Fruit fly (Drosophila melanogaster) whole organism, pupa: ENCODE data around the gene Phf7.
"Not testable (repeated sequence)": the region's sequence is repeated elsewhere in the genome, so short reads cannot be mapped to it uniquely, and the experiment has no call there.

Experiments used
- CG10348 ChIP-seq: fragments of 200-800 bp; sonication (Bioruptor generic); IDR thresholded peaks from 2 replicates; pipeline ENCODE4 v1.3.6; 2022; ENCODE audit warnings: missing biosample characterization, missing genetic modification characterization
- CG12605 ChIP-seq: fragments of 200-800 bp; sonication (Bioruptor generic); IDR thresholded peaks from 2 replicates; pipeline ENCODE4 v1.3.6; 2022; ENCODE audit warnings: missing biosample characterization, missing genetic modification characterization
- CG13204 ChIP-seq: fragments of 200-800 bp; sonication (Bioruptor generic); optimal IDR thresholded peaks from 2 replicates; lab custom pipeline; 2018; ENCODE audit warnings: missing biosample characterization, mild to moderate bottlenecking, missing genetic modification characterization, moderate library complexity
- CG14655 ChIP-seq: fragments of 200-800 bp; sonication (Bioruptor generic); optimal IDR thresholded peaks from 3 replicates; lab custom pipeline; 2017; ENCODE audit warnings: mild to moderate bottlenecking, missing biosample characterization, missing genetic modification reagents, missing genetic modification characterization
- CG15710 ChIP-seq: fragments of 200-800 bp; sonication (Bioruptor generic); optimal IDR thresholded peaks from 2 replicates; lab custom pipeline; 2018; ENCODE audit warnings: missing biosample characterization, mild to moderate bottlenecking, missing genetic modification characterization, moderate library complexity
- CG17806 ChIP-seq: fragments of 200-800 bp; sonication (Bioruptor generic); optimal IDR thresholded peaks from 2 replicates; lab custom pipeline; 2018; ENCODE audit warnings: missing biosample characterization, mild to moderate bottlenecking, missing genetic modification characterization, moderate library complexity
- CG32121 ChIP-seq: fragments of 200-800 bp; sonication (Bioruptor generic); IDR thresholded peaks from 2 replicates; pipeline ENCODE4 v1.3.6; 2022; ENCODE audit warnings: missing biosample characterization, missing genetic modification characterization
- CG34367 ChIP-seq: fragments of 200-800 bp; sonication (Bioruptor generic); optimal IDR thresholded peaks from 2 replicates; lab custom pipeline; 2018; ENCODE audit warnings: missing biosample characterization, mild to moderate bottlenecking, missing genetic modification characterization
- CG4496 ChIP-seq: fragments of 200-800 bp; sonication (Bioruptor generic); IDR thresholded peaks from 3 replicates; pipeline ENCODE4 v1.3.6; 2022; ENCODE audit warnings: missing biosample characterization, missing genetic modification characterization
- CG8159 ChIP-seq: fragments of 200-800 bp; sonication (Bioruptor generic); optimal IDR thresholded peaks from 3 replicates; lab custom pipeline; 2018; ENCODE audit warnings: missing biosample characterization, mild to moderate bottlenecking, missing genetic modification characterization, moderate library complexity
- CG8301 ChIP-seq: fragments of 200-800 bp; sonication (Bioruptor generic); optimal IDR thresholded peaks from 2 replicates; lab custom pipeline; 2018; ENCODE audit warnings: missing biosample characterization, mild to moderate bottlenecking, missing genetic modification characterization
- CG9948 ChIP-seq: fragments of 200-800 bp; sonication (Bioruptor generic); optimal IDR thresholded peaks from 2 replicates; lab custom pipeline; 2018; ENCODE audit warnings: missing biosample characterization, mild to moderate bottlenecking, missing genetic modification characterization, moderate library complexity
- D1 ChIP-seq: fragments of 200-800 bp; sonication (Bioruptor generic); optimal IDR thresholded peaks from 2 replicates; lab custom pipeline; 2018; ENCODE audit warnings: missing biosample characterization, mild to moderate bottlenecking, missing genetic modification characterization, moderate library complexity
- EcR ChIP-seq: fragments of 200-800 bp; sonication (Bioruptor generic); optimal IDR thresholded peaks from 3 replicates; lab custom pipeline; 2019; ENCODE audit warnings: missing biosample characterization, missing genetic modification characterization, mild to moderate bottlenecking, moderate library complexity, missing genetic modification reagents
- Ets98B ChIP-seq: fragments of 200-800 bp; sonication (Bioruptor generic); IDR thresholded peaks from 2 replicates; pipeline ENCODE4 v1.3.6; 2022; ENCODE audit warnings: missing biosample characterization, missing genetic modification characterization
- Pif1A ChIP-seq: fragments of 200-800 bp; sonication (Bioruptor generic); optimal IDR thresholded peaks from 3 replicates; lab custom pipeline; 2016; ENCODE audit warnings: missing biosample characterization, missing genetic modification characterization
- Pif1B ChIP-seq: fragments of 200-800 bp; sonication (Bioruptor generic); optimal IDR thresholded peaks from 3 replicates; lab custom pipeline; 2016; ENCODE audit warnings: missing biosample characterization, missing genetic modification characterization
- Snoo ChIP-seq: fragments of 200-800 bp; sonication (Bioruptor generic); optimal IDR thresholded peaks from 3 replicates; lab custom pipeline; 2017; ENCODE audit warnings: missing biosample characterization, mild to moderate bottlenecking, missing genetic modification characterization, inconsistent platforms
- fd96Ca ChIP-seq: fragments of 200-800 bp; sonication (Bioruptor generic); IDR thresholded peaks from 3 replicates; pipeline ENCODE4 v1.3.6; 2022; ENCODE audit warnings: missing biosample characterization, missing genetic modification characterization
- gl ChIP-seq: fragments of 200-800 bp; sonication (Bioruptor generic); optimal IDR thresholded peaks from 2 replicates; lab custom pipeline; 2018; ENCODE audit warnings: missing biosample characterization, mild to moderate bottlenecking, missing genetic modification characterization
- rn ChIP-seq: fragments of 200-800 bp; sonication (Bioruptor generic); IDR thresholded peaks from 2 replicates; pipeline ENCODE4 v1.3.6; 2022; ENCODE audit warnings: missing biosample characterization, missing genetic modification characterization

Gene Phf7

DNA sequence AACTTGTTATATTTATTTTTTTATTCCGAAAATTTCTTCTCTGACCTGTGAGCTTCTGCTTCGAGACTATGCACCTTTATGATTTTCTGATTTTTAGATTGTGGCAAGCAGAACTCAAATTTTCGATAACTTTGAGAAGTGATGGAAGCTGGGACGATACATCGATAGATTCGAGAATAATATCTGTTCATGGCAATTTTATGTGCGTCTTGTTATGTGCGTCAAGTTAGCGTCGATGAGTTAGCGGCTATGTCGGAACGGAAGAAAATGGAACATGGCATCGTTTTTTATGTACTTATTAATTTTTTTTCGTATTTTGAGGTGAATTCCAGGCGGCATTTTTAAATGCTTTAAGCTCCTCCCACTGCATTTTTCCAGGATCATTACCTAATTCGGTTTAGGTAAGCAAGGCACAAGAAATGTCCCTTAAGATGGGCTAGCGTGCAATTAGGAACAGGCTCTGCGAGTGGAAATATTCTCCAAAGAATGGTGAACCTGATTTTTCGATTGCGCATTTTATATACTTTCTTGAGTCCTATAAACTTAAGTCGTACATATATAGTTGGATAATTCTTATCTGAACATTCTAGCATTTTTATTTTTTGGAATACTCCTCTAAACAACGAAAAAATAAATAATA, at the start of gene Phf7:
Gene Phf7 (minus strand): TSS at position 58 of the 640 bp plus-strand sequence.
- TF ChIP-seq Ets98B (GFP tag; lab: Robert Waterston, UW) (no peak), CG14655 (GFP tag; lab: Kevin White, UChicago) (no peak), CG17806 (tag; lab: Kevin White, UChicago) (no peak), fd96Ca (GFP tag; lab: Robert Waterston, UW) (peak; percentile 10; the same call in 1 of the 3 replicates), CG15710 (peak; percentile 0)

DNA sequence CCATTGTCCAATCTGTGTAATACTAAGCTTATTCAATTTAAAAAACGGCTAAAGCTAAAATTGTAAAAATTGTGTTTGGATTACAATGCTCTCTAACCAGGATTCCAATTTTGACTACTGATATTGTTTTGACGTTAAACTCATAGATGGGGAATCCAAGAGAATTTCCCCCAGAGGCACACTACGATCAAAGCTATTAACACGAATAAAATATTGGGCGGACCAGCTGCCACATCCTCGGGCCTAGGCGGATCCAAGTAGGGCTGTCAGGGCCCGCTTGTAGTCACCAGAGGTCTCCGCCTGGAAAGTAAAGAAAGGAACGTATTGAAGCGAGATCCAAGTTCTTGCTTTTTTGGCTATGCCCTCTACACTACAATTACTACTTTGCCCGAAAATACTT, 43.9 kb upstream of the Phf7 start, which contains the start of gene SdicB:
Gene SdicB (minus strand): TSS at position 101 of the 400 bp plus-strand sequence.
- not testable (repeated sequence) for TF ChIP-seq CG8301 (tag; lab: Kevin White, UChicago); fd96Ca (GFP tag; lab: Robert Waterston, UW); CG32121 (GFP tag; lab: Robert Waterston, UW)

DNA sequence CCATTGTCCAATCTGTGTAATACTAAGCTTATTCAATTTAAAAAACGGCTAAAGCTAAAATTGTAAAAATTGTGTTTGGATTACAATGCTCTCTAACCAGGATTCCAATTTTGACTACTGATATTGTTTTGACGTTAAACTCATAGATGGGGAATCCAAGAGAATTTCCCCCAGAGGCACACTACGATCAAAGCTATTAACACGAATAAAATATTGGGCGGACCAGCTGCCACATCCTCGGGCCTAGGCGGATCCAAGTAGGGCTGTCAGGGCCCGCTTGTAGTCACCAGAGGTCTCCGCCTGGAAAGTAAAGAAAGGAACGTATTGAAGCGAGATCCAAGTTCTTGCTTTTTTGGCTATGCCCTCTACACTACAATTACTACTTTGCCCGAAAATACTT, 36.2 kb upstream of the Phf7 start, which contains the start of gene SdicA:
Gene SdicA (minus strand): TSS at position 101 of the 400 bp plus-strand sequence.
- TF ChIP-seq CG8301, Snoo, CG17806 (tag; lab: Kevin White, UChicago): not testable (repeated sequence)

DNA sequence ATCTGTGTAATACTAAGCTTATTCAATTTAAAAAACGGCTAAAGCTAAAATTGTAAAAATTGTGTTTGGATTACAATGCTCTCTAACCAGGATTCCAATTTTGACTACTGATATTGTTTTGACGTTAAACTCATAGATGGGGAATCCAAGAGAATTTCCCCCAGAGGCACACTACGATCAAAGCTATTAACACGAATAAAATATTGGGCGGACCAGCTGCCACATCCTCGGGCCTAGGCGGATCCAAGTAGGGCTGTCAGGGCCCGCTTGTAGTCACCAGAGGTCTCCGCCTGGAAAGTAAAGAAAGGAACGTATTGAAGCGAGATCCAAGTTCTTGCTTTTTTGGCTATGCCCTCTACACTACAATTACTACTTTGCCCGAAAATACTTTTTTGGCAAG, 28.5 kb upstream of the Phf7 start, which contains the start of gene Sdic3:
Gene Sdic3 (minus strand): TSS at position 101 of the 400 bp plus-strand sequence.
- TF ChIP-seq CG8301 (tag; lab: Kevin White, UChicago); CG14655 (GFP tag; lab: Kevin White, UChicago); CG13204 (GFP tag; lab: Kevin White, UChicago): not testable (repeated sequence)

DNA sequence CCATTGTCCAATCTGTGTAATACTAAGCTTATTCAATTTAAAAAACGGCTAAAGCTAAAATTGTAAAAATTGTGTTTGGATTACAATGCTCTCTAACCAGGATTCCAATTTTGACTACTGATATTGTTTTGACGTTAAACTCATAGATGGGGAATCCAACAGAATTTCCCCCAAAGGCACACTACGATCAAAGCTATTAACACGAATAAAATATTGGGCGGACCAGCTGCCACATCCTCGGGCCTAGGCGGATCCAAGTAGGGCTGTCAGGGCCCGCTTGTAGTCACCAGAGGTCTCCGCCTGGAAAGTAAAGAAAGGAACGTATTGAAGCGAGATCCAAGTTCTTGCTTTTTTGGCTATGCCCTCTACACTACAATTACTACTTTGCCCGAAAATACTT, 20.8 kb upstream of the Phf7 start, which contains the start of gene Sdic2:
Gene Sdic2 (minus strand): TSS at position 101 of the 400 bp plus-strand sequence.
- TF ChIP-seq CG13204 (GFP tag; lab: Kevin White, UChicago); CG9948 (tag; lab: Kevin White, UChicago); CG8159 (tag; lab: Kevin White, UChicago): not testable (repeated sequence)

DNA sequence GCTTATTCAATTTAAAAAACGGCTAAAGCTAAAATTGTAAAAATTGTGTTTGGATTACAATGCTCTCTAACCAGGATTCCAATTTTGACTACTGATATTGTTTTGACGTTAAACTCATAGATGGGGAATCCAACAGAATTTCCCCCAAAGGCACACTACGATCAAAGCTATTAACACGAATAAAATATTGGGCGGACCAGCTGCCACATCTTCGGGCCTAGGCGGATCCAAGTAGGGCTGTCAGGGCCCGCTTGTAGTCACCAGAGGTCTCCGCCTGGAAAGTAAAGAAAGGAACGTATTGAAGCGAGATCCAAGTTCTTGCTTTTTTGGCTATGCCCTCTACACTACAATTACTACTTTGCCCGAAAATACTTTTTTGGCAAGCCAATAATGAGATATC, 12.9 kb upstream of the Phf7 start, which contains the start of gene Sdic1:
Gene Sdic1 (minus strand): TSS at position 101 of the 400 bp plus-strand sequence.
- TF ChIP-seq fd96Ca (GFP tag; lab: Robert Waterston, UW); Ets98B (GFP tag; lab: Robert Waterston, UW); Pif1A (GFP tag; lab: Kevin White, UChicago): not testable (repeated sequence)

DNA sequence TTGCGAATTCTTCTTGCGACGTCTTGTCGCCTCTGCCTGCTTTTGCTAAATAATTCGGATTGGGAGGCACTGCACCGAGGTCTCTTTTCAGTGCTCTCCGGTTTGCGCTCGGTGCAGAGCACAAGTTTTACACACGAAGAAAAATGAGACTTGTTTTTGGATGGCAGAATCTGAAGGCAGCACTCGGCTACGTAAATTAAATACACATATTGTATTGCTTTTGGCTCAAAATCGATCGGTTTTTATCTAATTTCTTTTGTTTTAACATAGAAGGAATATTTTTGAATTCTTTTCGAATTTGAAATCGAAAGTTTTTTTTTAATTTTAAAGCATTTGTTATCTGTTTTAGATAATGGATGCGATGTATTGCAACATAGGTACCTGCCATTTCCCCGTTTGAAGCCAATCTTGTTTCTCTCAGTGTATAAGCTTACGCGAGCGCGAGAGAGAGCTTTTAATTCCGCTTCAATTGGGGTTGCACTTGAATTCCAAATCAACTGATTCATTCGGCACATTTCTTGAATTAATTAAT, 7.9 kb upstream of the Phf7 start, which contains the start of gene AnxB10:
Gene AnxB10 (minus strand): TSS at position 51 of the 532 bp plus-strand sequence.
- TF ChIP-seq CG4496 (GFP tag; lab: Robert Waterston, UW), result peak; percentile 91
- peak; percentile 93 for TF ChIP-seq CG32121 (GFP tag; lab: Robert Waterston, UW)
- peak; percentile 75 for TF ChIP-seq CG10348
- peak; percentile 94 for TF ChIP-seq CG8159 (tag; lab: Kevin White, UChicago)
- TF ChIP-seq gl, result peak; percentile 72
- peak; percentile 90 for TF ChIP-seq CG17806 (tag; lab: Kevin White, UChicago)
- TF ChIP-seq CG12605 (GFP tag; lab: Robert Waterston, UW), result peak; percentile 81
- peak; percentile 84 for TF ChIP-seq CG34367
- TF ChIP-seq Snoo (tag; lab: Kevin White, UChicago), result peak; percentile 92
- peak; percentile 95 for TF ChIP-seq Pif1A (GFP tag; lab: Kevin White, UChicago)
- TF ChIP-seq Pif1B (GFP tag; lab: Kevin White, UChicago), result peak; percentile 92
- TF ChIP-seq CG14655 (GFP tag; lab: Kevin White, UChicago), result peak; percentile 95
- peak; percentile 83 for TF ChIP-seq rn
- peak; percentile 87 for TF ChIP-seq D1 (tag; lab: Kevin White, UChicago)
- TF ChIP-seq CG8301 (tag; lab: Kevin White, UChicago), result peak; percentile 91
- TF ChIP-seq EcR (GFP tag; lab: Kevin White, UChicago), result peak; percentile 17
- peak; percentile 92 for TF ChIP-seq fd96Ca (GFP tag; lab: Robert Waterston, UW)
- TF ChIP-seq Ets98B (GFP tag; lab: Robert Waterston, UW), result peak; percentile 82; the same call in 1 of the 2 replicates
- peak; percentile 91 for TF ChIP-seq CG9948 (tag; lab: Kevin White, UChicago)
- TF ChIP-seq CG13204 (GFP tag; lab: Kevin White, UChicago), result peak; percentile 79
- TF ChIP-seq CG15710, result peak; percentile 93
